Fruit fly (Drosophila melanogaster): ENCODE data around the gene X11L.
A peak's percentile ranks its signal among the peaks of the same experiment; 100 is the strongest.

The X11L gene

DNA sequence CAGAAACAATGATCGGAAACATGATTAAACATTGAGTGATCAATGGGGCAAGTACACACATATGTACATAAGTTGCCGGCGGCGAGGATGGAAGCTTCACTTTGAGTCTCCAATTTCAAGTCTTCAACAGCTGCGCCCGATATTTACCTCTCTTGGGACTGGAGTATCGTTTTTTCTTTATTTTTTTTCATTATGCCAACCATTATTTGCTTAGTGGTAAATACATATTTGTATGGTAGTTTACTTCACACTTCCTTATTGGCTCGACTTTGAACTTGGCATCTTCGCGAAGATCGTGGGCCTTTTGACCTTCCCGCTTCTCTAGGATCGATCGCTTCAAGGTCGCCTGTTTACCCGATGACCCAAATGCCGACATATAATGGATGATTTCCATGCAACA lies 16.8 kb upstream of the X11L start (continued):
- TF ChIP-seq CG12299 (tag; optimal IDR thresholded peaks at IDR 0.05) = peak; percentile 50
- TF ChIP-seq zfh1 (GFP tag; IDR thresholded peaks at IDR 0.05) = peak; percentile 39; the same call in 1 of the 3 replicates
- no peak for TF ChIP-seq CG31224 (GFP tag; IDR thresholded peaks at IDR 0.05)
- TF ChIP-seq bbx (GFP tag; IDR thresholded peaks at IDR 0.05; ENCODE audit: partially characterized antibody) = no peak
- TF ChIP-seq exex (tag; optimal IDR thresholded peaks at IDR 0.05) = no peak
- TF ChIP-seq gt (GFP tag; IDR thresholded peaks at IDR 0.05) = no peak
- TF ChIP-seq CG12104 (GFP tag; optimal IDR thresholded peaks at IDR 0.05) = no peak
- TF ChIP-seq toy (GFP tag; IDR thresholded peaks at IDR 0.05) = no peak
- no peak for TF ChIP-seq grn (GFP tag; optimal IDR thresholded peaks at IDR 0.05)
- TF ChIP-seq Dad (GFP tag; optimal IDR thresholded peaks at IDR 0.05) = no peak
- no peak for TF ChIP-seq Ptx1 (GFP tag; IDR thresholded peaks at IDR 0.05)
- TF ChIP-seq CG6272 (GFP tag; IDR thresholded peaks at IDR 0.05) = no peak
- TF ChIP-seq CG10654 (GFP tag; optimal IDR thresholded peaks at IDR 0.05) = peak; percentile 18
- no peak for TF ChIP-seq CG7271 (tag; optimal IDR thresholded peaks at IDR 0.05)
- no peak for TF ChIP-seq h (optimal IDR thresholded peaks at IDR 0.05)
- no peak for TF ChIP-seq Spps (tag; optimal IDR thresholded peaks at IDR 0.05)
- no peak for TF ChIP-seq CG10462 (GFP tag; optimal IDR thresholded peaks at IDR 0.05)
- TF ChIP-seq Max (GFP tag; optimal IDR thresholded peaks at IDR 0.05) = no peak
- TF ChIP-seq Awh (GFP tag; IDR thresholded peaks at IDR 0.05) = peak; percentile 50; the same call in 1 of the 2 replicates
- TF ChIP-seq CG12769 (tag; optimal IDR thresholded peaks at IDR 0.05) = no peak
- TF ChIP-seq BtbVII (GFP tag; optimal IDR thresholded peaks at IDR 0.05) = peak; percentile 41
- TF ChIP-seq CG2116 (GFP tag; optimal IDR thresholded peaks at IDR 0.05) = no peak
- peak; percentile 48; the same call in 1 of the 3 replicates for TF ChIP-seq CG11695 (GFP tag; IDR thresholded peaks at IDR 0.05)
- no peak for TF ChIP-seq pan (optimal IDR thresholded peaks at IDR 0.05)
- no peak for TF ChIP-seq pan (GFP tag; optimal IDR thresholded peaks at IDR 0.05 in 1 of 2, IDR thresholded peaks at IDR 0.05 in 1 of 2)
- TF ChIP-seq HLH3B (GFP tag; IDR thresholded peaks at IDR 0.05) = peak; percentile 47; the same call in 1 of the 2 replicates
- no peak for TF ChIP-seq fd102C (GFP tag; optimal IDR thresholded peaks at IDR 0.05)
- no peak for TF ChIP-seq wor (GFP tag; IDR thresholded peaks at IDR 0.05)
- no peak for TF ChIP-seq zen2 (GFP tag; IDR thresholded peaks at IDR 0.05; ENCODE audit: partially characterized antibody)
- TF ChIP-seq CG7928 (GFP tag; optimal IDR thresholded peaks at IDR 0.05) = no peak
- TF ChIP-seq NK7.1 (GFP tag; optimal IDR thresholded peaks at IDR 0.05) = peak; percentile 29
- no peak for TF ChIP-seq CG9876 (GFP tag; optimal IDR thresholded peaks at IDR 0.05)
- no peak for TF ChIP-seq Mad (GFP tag; optimal IDR thresholded peaks at IDR 0.05)
- TF ChIP-seq Antp (GFP tag; optimal IDR thresholded peaks at IDR 0.05) = peak; percentile 8
- TF ChIP-seq pros (GFP tag; optimal IDR thresholded peaks at IDR 0.05) = no peak
- peak; percentile 12 for TF ChIP-seq grau (tag; optimal IDR thresholded peaks at IDR 0.05)
- TF ChIP-seq Scr (GFP tag; IDR thresholded peaks at IDR 0.05; ENCODE audit: partially characterized antibody) = no peak
- peak; percentile 42 for TF ChIP-seq repo (GFP tag; optimal IDR thresholded peaks at IDR 0.05)
- no peak for TF ChIP-seq pfk (GFP tag; optimal IDR thresholded peaks at IDR 0.05)
- peak; percentile 3 for TF ChIP-seq Myb (GFP tag; optimal IDR thresholded peaks at IDR 0.05)
- TF ChIP-seq knrl (GFP tag; IDR thresholded peaks at IDR 0.05; ENCODE audit: partially characterized antibody) = no peak
- TF ChIP-seq sug (tag; optimal IDR thresholded peaks at IDR 0.05) = no peak
- no peak for TF ChIP-seq D19B (GFP tag; optimal IDR thresholded peaks at IDR 0.05)
- no peak for TF ChIP-seq emc (GFP tag; optimal IDR thresholded peaks at IDR 0.05)
- TF ChIP-seq Doc2 (GFP tag; IDR thresholded peaks at IDR 0.05) = no peak
- no peak for TF ChIP-seq Nf-YA (GFP tag; IDR thresholded peaks at IDR 0.05)
- TF ChIP-seq CG15011 (GFP tag; optimal IDR thresholded peaks at IDR 0.05) = peak; percentile 48
- no peak for TF ChIP-seq bowl (GFP tag; IDR thresholded peaks at IDR 0.05)
- no peak for TF ChIP-seq danr (GFP tag; IDR thresholded peaks at IDR 0.05)
- TF ChIP-seq vvl (GFP tag; IDR thresholded peaks at IDR 0.05) = no peak
- TF ChIP-seq CG13296 (GFP tag; optimal IDR thresholded peaks at IDR 0.05) = peak; percentile 53
- TF ChIP-seq ash1 (GFP tag; optimal IDR thresholded peaks at IDR 0.05) = no peak
- no peak for TF ChIP-seq sens-2 (GFP tag; IDR thresholded peaks at IDR 0.05)

All from whole organism, embryonic.